Fruit fly (Drosophila melanogaster) whole organism, embryonic: Measurements from ENCODE around the gene CG5188.

Experiments used
- Abd-B ChIP-seq: fragments of 200-800 bp; sonication (Bioruptor generic); optimal IDR thresholded peaks from 2 replicates; lab custom pipeline; 2018; ENCODE audit warnings: missing biosample characterization, mild to moderate bottlenecking, missing genetic modification characterization, moderate library complexity
- Ada2b ChIP-seq: fragments of 200-800 bp; sonication (Bioruptor generic); IDR thresholded peaks from 2 replicates; pipeline ENCODE4 v1.3.6; 2022; ENCODE audit warnings: missing biosample characterization, missing genetic modification characterization
- Aef1 ChIP-seq: fragments of 200-800 bp; sonication (Bioruptor generic); IDR thresholded peaks from 3 replicates; pipeline ENCODE4 v1.3.6; 2022; ENCODE audit warnings: missing biosample characterization, missing genetic modification characterization
- Atf3 ChIP-seq: fragments of 200-800 bp; sonication (Bioruptor generic); optimal IDR thresholded peaks from 3 replicates; lab custom pipeline; 2016; ENCODE audit warnings: missing biosample characterization, missing genetic modification characterization
- Blimp-1 ChIP-seq: fragments of 200-800 bp; sonication (Bioruptor generic); optimal IDR thresholded peaks from 3 replicates; lab custom pipeline; 2018; ENCODE audit warnings: missing biosample characterization, missing genetic modification characterization, mild to moderate bottlenecking, moderate library complexity, missing genetic modification reagents
- C15 ChIP-seq: fragments of 200-800 bp; sonication (Bioruptor generic); IDR thresholded peaks from 3 replicates; pipeline ENCODE4 v1.3.6; 2022; ENCODE audit warnings: missing biosample characterization, missing genetic modification characterization
- CG11398 ChIP-seq: fragments of 200-800 bp; sonication (Bioruptor generic); optimal IDR thresholded peaks from 2 replicates; lab custom pipeline; 2016; ENCODE audit warnings: missing biosample characterization, missing genetic modification characterization
- CG11504 ChIP-seq: fragments of 200-800 bp; sonication (Bioruptor generic); optimal IDR thresholded peaks from 3 replicates; lab custom pipeline; 2019; ENCODE audit warnings: missing biosample characterization, mild to moderate bottlenecking, missing genetic modification characterization, moderate library complexity
- CG11695 ChIP-seq: fragments of 200-800 bp; sonication (Bioruptor generic); IDR thresholded peaks from 3 replicates; pipeline ENCODE4 v1.3.6; 2022; ENCODE audit warnings: missing biosample characterization, missing genetic modification characterization
- CG11723 ChIP-seq: fragments of 200-800 bp; sonication (Bioruptor generic); optimal IDR thresholded peaks from 2 replicates; lab custom pipeline; 2017; ENCODE audit warnings: missing biosample characterization, mild to moderate bottlenecking, missing genetic modification characterization
- CG12155 ChIP-seq: fragments of 200-800 bp; sonication (Bioruptor generic); optimal IDR thresholded peaks from 3 replicates; lab custom pipeline; 2016; ENCODE audit warnings: missing biosample characterization, missing genetic modification characterization
- CG13624 ChIP-seq: fragments of 200-800 bp; sonication (Bioruptor generic); optimal IDR thresholded peaks from 2 replicates; lab custom pipeline; 2016; ENCODE audit warnings: missing biosample characterization, missing genetic modification characterization
- CG14667 ChIP-seq: fragments of 200-800 bp; sonication (Bioruptor generic); IDR thresholded peaks from 2 replicates; pipeline ENCODE4 v1.3.6; 2022; ENCODE audit warnings: missing biosample characterization, missing genetic modification characterization
- CG14710 ChIP-seq: fragments of 200-800 bp; sonication (Bioruptor generic); optimal IDR thresholded peaks from 3 replicates; lab custom pipeline; 2019; ENCODE audit warnings: missing biosample characterization, mild to moderate bottlenecking, missing genetic modification characterization, moderate library complexity
- CG17186 ChIP-seq: fragments of 200-800 bp; sonication (Bioruptor generic); optimal IDR thresholded peaks from 3 replicates; lab custom pipeline; 2017; ENCODE audit warnings: missing biosample characterization, missing genetic modification reagents, missing genetic modification characterization
- CG17328 ChIP-seq: fragments of 200-800 bp; sonication (Bioruptor generic); IDR thresholded peaks from 2 replicates; pipeline ENCODE4 v1.3.6; 2022; ENCODE audit warnings: missing biosample characterization, missing genetic modification characterization
- CG18011 ChIP-seq: fragments of 200-800 bp; sonication (Bioruptor generic); optimal IDR thresholded peaks from 2 replicates; lab custom pipeline; 2017; ENCODE audit warnings: missing biosample characterization, missing genetic modification characterization, mild to moderate bottlenecking, moderate library complexity, missing genotype
- CG18599 ChIP-seq: fragments of 200-800 bp; sonication (Bioruptor generic); optimal IDR thresholded peaks from 3 replicates; lab custom pipeline; 2017; ENCODE audit warnings: missing biosample characterization, missing genetic modification characterization, mild to moderate bottlenecking, moderate library complexity, missing genetic modification reagents
- CG18764 ChIP-seq: fragments of 200-800 bp; sonication (Bioruptor generic); optimal IDR thresholded peaks from 3 replicates; lab custom pipeline; 2016; ENCODE audit warnings: missing biosample characterization, missing genetic modification characterization
- CG3163 ChIP-seq: fragments of 200-800 bp; sonication (Bioruptor generic); optimal IDR thresholded peaks from 3 replicates; lab custom pipeline; 2016; ENCODE audit warnings: missing biosample characterization, missing genetic modification characterization
- CG32767 ChIP-seq: fragments of 200-800 bp; sonication (Bioruptor generic); IDR thresholded peaks from 2 replicates; pipeline ENCODE4 v1.3.6; 2022; ENCODE audit warnings: missing biosample characterization, missing genetic modification characterization
- CG4707 ChIP-seq: fragments of 200-800 bp; sonication (Bioruptor generic); optimal IDR thresholded peaks from 2 replicates; lab custom pipeline; 2018; ENCODE audit warnings: missing biosample characterization, mild to moderate bottlenecking, missing genetic modification characterization, moderate library complexity
- CG4820 ChIP-seq: fragments of 200-800 bp; sonication (Bioruptor generic); optimal IDR thresholded peaks from 3 replicates; lab custom pipeline; 2016; ENCODE audit warnings: missing biosample characterization, missing genetic modification characterization
- CG6254 ChIP-seq: fragments of 200-800 bp; sonication (Bioruptor generic); optimal IDR thresholded peaks from 3 replicates; lab custom pipeline; 2017; ENCODE audit warnings: mild to moderate bottlenecking, missing biosample characterization, missing genetic modification reagents, missing genetic modification characterization
- CG6791 ChIP-seq: fragments of 200-800 bp; sonication (Bioruptor generic); IDR thresholded peaks from 3 replicates; pipeline ENCODE4 v1.3.6; 2022; ENCODE audit warnings: missing biosample characterization, missing genetic modification characterization; ENCODE audit not compliant: partially characterized antibody
- CG8765 ChIP-seq: fragments of 200-800 bp; sonication (Bioruptor generic); IDR thresholded peaks from 2 replicates; pipeline ENCODE4 v1.3.6; 2022; ENCODE audit warnings: missing biosample characterization, missing genetic modification characterization
- CG9437 ChIP-seq: fragments of 200-800 bp; sonication (Bioruptor generic); optimal IDR thresholded peaks from 2 replicates; lab custom pipeline; 2018; ENCODE audit warnings: missing biosample characterization, mild to moderate bottlenecking, missing genetic modification characterization
- CTCF ChIP-seq: fragments of 200-800 bp; sonication (Bioruptor generic); optimal IDR thresholded peaks from 2 replicates; lab custom pipeline; 2017; ENCODE audit warnings: missing biosample characterization, mild to moderate bottlenecking, missing genetic modification characterization, moderate library complexity
- Chrac-16 ChIP-seq: fragments of 200-800 bp; sonication (Bioruptor generic); optimal IDR thresholded peaks from 3 replicates; lab custom pipeline; 2016; ENCODE audit warnings: missing biosample characterization, missing genetic modification characterization
- CkIIα-i1 ChIP-seq: fragments of 200-800 bp; sonication (Bioruptor generic); IDR thresholded peaks from 2 replicates; pipeline ENCODE4 v1.3.6; 2022; ENCODE audit warnings: missing biosample characterization, missing genetic modification characterization
- Dad ChIP-seq: fragments of 200-800 bp; sonication (Bioruptor generic); optimal IDR thresholded peaks from 3 replicates; lab custom pipeline; 2016; ENCODE audit warnings: missing biosample characterization, missing genetic modification characterization
- Deaf1 ChIP-seq: fragments of 200-800 bp; optimal IDR thresholded peaks from 3 replicates; lab custom pipeline; 2019; ENCODE audit warnings: missing biosample characterization, mild to moderate bottlenecking, missing genetic modification characterization, moderate library complexity
- Fer2 ChIP-seq: fragments of 200-800 bp; sonication (Bioruptor generic); optimal IDR thresholded peaks from 2 replicates; lab custom pipeline; 2018; ENCODE audit warnings: missing biosample characterization, mild to moderate bottlenecking, missing genetic modification characterization, moderate library complexity
- H2.0 ChIP-seq: fragments of 200-800 bp; sonication (Bioruptor generic); IDR thresholded peaks from 2 replicates; pipeline ENCODE4 v1.3.6; 2022; ENCODE audit warnings: missing biosample characterization, missing genetic modification characterization
- Max ChIP-seq: fragments of 200-800 bp; sonication (Bioruptor generic); optimal IDR thresholded peaks from 2 replicates; lab custom pipeline; 2016; ENCODE audit warnings: missing biosample characterization, mild to moderate bottlenecking, missing genetic modification characterization
- Mrtf ChIP-seq: fragments of 200-800 bp; sonication (Bioruptor generic); IDR thresholded peaks from 3 replicates; pipeline ENCODE4 v1.3.6; 2022; ENCODE audit warnings: missing biosample characterization, missing genetic modification characterization
- NC2α ChIP-seq: fragments of 200-800 bp; sonication (Bioruptor generic); optimal IDR thresholded peaks from 2 replicates; lab custom pipeline; 2016; ENCODE audit warnings: missing biosample characterization, missing genetic modification characterization
- Rfx ChIP-seq: fragments of 200-800 bp; sonication (Bioruptor generic); IDR thresholded peaks from 2 replicates; pipeline ENCODE4 v1.3.6; 2022; ENCODE audit warnings: missing biosample characterization, missing genetic modification characterization
- abd-A ChIP-seq: fragments of 200-800 bp; sonication (Bioruptor generic); optimal IDR thresholded peaks from 3 replicates; lab custom pipeline; 2019; ENCODE audit warnings: missing biosample characterization, mild to moderate bottlenecking, missing genetic modification characterization, moderate library complexity
- cg ChIP-seq: fragments of 200-800 bp; sonication (Bioruptor generic); optimal IDR thresholded peaks from 3 replicates; lab custom pipeline; 2019; ENCODE audit warnings: missing biosample characterization, mild to moderate bottlenecking, missing genetic modification characterization, moderate library complexity
- ci ChIP-seq: fragments of 200-800 bp; sonication (Bioruptor generic); IDR thresholded peaks from 3 replicates; pipeline ENCODE4 v1.3.6; 2022; ENCODE audit warnings: missing biosample characterization, missing genetic modification characterization
- dmrt11E ChIP-seq: fragments of 200-800 bp; sonication (Bioruptor generic); optimal IDR thresholded peaks from 3 replicates; lab custom pipeline; 2018; ENCODE audit warnings: missing biosample characterization, mild to moderate bottlenecking, missing genetic modification characterization, moderate library complexity
- dpn ChIP-seq, 2 experiments: fragments of 200-800 bp; sonication (Bioruptor generic); optimal IDR thresholded peaks; 3 replicates each; lab custom pipeline; 2016; ENCODE audit warnings: missing biosample characterization in 2 of 2, missing genetic modification characterization in 2 of 2
- fd102C ChIP-seq: fragments of 200-800 bp; sonication (Bioruptor generic); optimal IDR thresholded peaks from 2 replicates; lab custom pipeline; 2018; ENCODE audit warnings: missing biosample characterization, mild to moderate bottlenecking, missing genetic modification characterization, moderate library complexity
- ftz-f1 ChIP-seq: fragments of 200-800 bp; sonication (Bioruptor generic); optimal IDR thresholded peaks from 2 replicates; lab custom pipeline; 2016; ENCODE audit warnings: missing biosample characterization, missing genetic modification characterization
- kah ChIP-seq: fragments of 200-800 bp; sonication (Bioruptor generic); optimal IDR thresholded peaks from 2 replicates; lab custom pipeline; 2018; ENCODE audit warnings: missing biosample characterization, mild to moderate bottlenecking, missing genetic modification characterization
- knrl ChIP-seq: fragments of 200-800 bp; sonication (Bioruptor generic); IDR thresholded peaks from 3 replicates; pipeline ENCODE4 v1.3.6; 2022; ENCODE audit warnings: missing biosample characterization, missing genetic modification characterization; ENCODE audit not compliant: partially characterized antibody
- phol ChIP-seq: fragments of 200-800 bp; sonication (Bioruptor generic); optimal IDR thresholded peaks from 3 replicates; lab custom pipeline; 2018; ENCODE audit warnings: missing biosample characterization, mild to moderate bottlenecking, missing genetic modification characterization, moderate library complexity
- tap ChIP-seq: fragments of 200-800 bp; optimal IDR thresholded peaks from 3 replicates; lab custom pipeline; 2019; ENCODE audit warnings: missing biosample characterization, mild to moderate bottlenecking, missing genetic modification characterization, moderate library complexity
- trem ChIP-seq: fragments of 200-800 bp; optimal IDR thresholded peaks from 3 replicates; lab custom pipeline; 2019; ENCODE audit warnings: missing biosample characterization, mild to moderate bottlenecking, missing genetic modification characterization, moderate library complexity
- yki ChIP-seq: fragments of >200 bp; optimal IDR thresholded peaks from 3 replicates; lab custom pipeline; 2018

The CG5188 gene

dm6 chr2L:10408122-10408576, 20.5 kb upstream of the CG5188 start, which contains the start of the genes Ip259 and RpS27A (continued):
- TF ChIP-seq yki (lab: Kevin White, UChicago) = no peak
- TF ChIP-seq CG18599 (GFP tag; lab: Kevin White, UChicago) = no peak
- TF ChIP-seq abd-A (tag; lab: Kevin White, UChicago) = no peak
- peak; percentile 43 for TF ChIP-seq CG3163
- peak; percentile 62 for TF ChIP-seq Fer2 (tag; lab: Kevin White, UChicago)
- no peak; the same call in 1 of the 2 replicates for TF ChIP-seq Ada2b (GFP tag; lab: Robert Waterston, UW)
- TF ChIP-seq Dad = peak; percentile 65
- peak; percentile 57; the same call in 2 of the 3 replicates for TF ChIP-seq CG11695 (GFP tag; lab: Robert Waterston, UW)
- TF ChIP-seq CG11398 (GFP tag; lab: Kevin White, UChicago) = peak; percentile 67
- no peak for TF ChIP-seq CTCF
- peak; percentile 73 for TF ChIP-seq CG14710 (tag; lab: Kevin White, UChicago)
- TF ChIP-seq CG11504 (tag; lab: Kevin White, UChicago) = no peak
- peak; percentile 79 for TF ChIP-seq CG4707 (GFP tag; lab: Kevin White, UChicago)
- TF ChIP-seq Aef1 (GFP tag; lab: Robert Waterston, UW) = peak; percentile 54; the same call in 2 of the 3 replicates
- peak; percentile 71 for TF ChIP-seq dmrt11E (tag; lab: Kevin White, UChicago)
- no peak for TF ChIP-seq Abd-B (GFP tag; lab: Kevin White, UChicago)
- TF ChIP-seq CG6254 = peak; percentile 18
- TF ChIP-seq Max = peak; percentile 86
- TF ChIP-seq Blimp-1 = no peak
- peak; percentile 2 for TF ChIP-seq fd102C (GFP tag; lab: Kevin White, UChicago)
- no peak for TF ChIP-seq CG6791 (GFP tag; lab: Robert Waterston, UW)
- TF ChIP-seq CG13624 (GFP tag; lab: Kevin White, UChicago) = peak; percentile 82
- peak; percentile 33 for TF ChIP-seq CG12155 (GFP tag; lab: Kevin White, UChicago)
- peak; percentile 52 for TF ChIP-seq Chrac-16 (GFP tag; lab: Kevin White, UChicago)
- TF ChIP-seq CG14667 (GFP tag; lab: Robert Waterston, UW) = no peak; the same call in 1 of the 2 replicates
- TF ChIP-seq CkIIα-i1 (GFP tag; lab: Robert Waterston, UW) = no peak
- TF ChIP-seq Mrtf (GFP tag; lab: Robert Waterston, UW) = no peak; the same call in 1 of the 3 replicates
- peak; percentile 30 to 82 for TF ChIP-seq dpn (GFP tag; optimal IDR thresholded peaks at IDR 0.05; lab: Kevin White, UChicago)
- TF ChIP-seq C15 (GFP tag; lab: Robert Waterston, UW) = peak; percentile 65; the same call in 2 of the 3 replicates
- peak; percentile 61 for TF ChIP-seq Atf3 (GFP tag; lab: Kevin White, UChicago)
- peak; percentile 61; the same call in 1 of the 2 replicates for TF ChIP-seq CG32767 (GFP tag; lab: Robert Waterston, UW)
- peak; percentile 59 for TF ChIP-seq kah (GFP tag; lab: Kevin White, UChicago)
- peak; percentile 45 for TF ChIP-seq CG4820 (GFP tag; lab: Kevin White, UChicago)
- peak; percentile 66 for TF ChIP-seq tap
- peak; percentile 92 for TF ChIP-seq ci (GFP tag; lab: Robert Waterston, UW)
- no peak for TF ChIP-seq cg
- peak; percentile 98 for TF ChIP-seq CG11723
- TF ChIP-seq CG18764 (GFP tag; lab: Kevin White, UChicago) = peak; percentile 68
- peak; percentile 85 for TF ChIP-seq phol (tag; lab: Kevin White, UChicago)
- TF ChIP-seq knrl = no peak; the same call in 2 of the 3 replicates
- TF ChIP-seq Deaf1 (tag; lab: Kevin White, UChicago) = no peak
- peak; percentile 55 for TF ChIP-seq trem (tag; lab: Kevin White, UChicago)
- peak; percentile 47 for TF ChIP-seq NC2α
- no peak for TF ChIP-seq ftz-f1 (GFP tag; lab: Kevin White, UChicago)
- peak; percentile 55 for TF ChIP-seq CG18011
- peak; percentile 74 for TF ChIP-seq CG9437
- TF ChIP-seq H2.0 = peak; percentile 71
- TF ChIP-seq Rfx (GFP tag; lab: Robert Waterston, UW) = peak; percentile 86; the same call in 1 of the 2 replicates
- peak; percentile 87 for TF ChIP-seq CG17328
- peak; percentile 41 for TF ChIP-seq CG17186 (GFP tag; lab: Kevin White, UChicago)
- 0 out of 2 replicates have a peak, but pooled peaks have one; percentile 48 for TF ChIP-seq CG8765 (GFP tag; lab: Robert Waterston, UW)
